Fruit fly (Drosophila melanogaster) whole organism, prepupa: ENCODE data around the gene wts.
A peak's percentile ranks its signal among the peaks of the same experiment; 100 is the strongest.

ENCODE experiments used
- Blimp-1 ChIP-seq: fragments of 200-800 bp; sonication (Bioruptor generic); optimal IDR thresholded peaks from 3 replicates; lab custom pipeline; 2017; ENCODE audit warnings: missing biosample characterization, missing genetic modification characterization, mild to moderate bottlenecking, moderate library complexity, missing genetic modification reagents
- CG10631 ChIP-seq: fragments of 200-800 bp; sonication (Bioruptor generic); optimal IDR thresholded peaks from 2 replicates; lab custom pipeline; 2016; ENCODE audit warnings: missing biosample characterization, missing genetic modification characterization
- CG10669 ChIP-seq: fragments of 200-800 bp; sonication (Bioruptor generic); optimal IDR thresholded peaks from 3 replicates; lab custom pipeline; 2018; ENCODE audit warnings: missing biosample characterization, mild to moderate bottlenecking, missing genetic modification characterization, moderate library complexity
- CG11294 ChIP-seq: fragments of 200-800 bp; sonication (Bioruptor generic); IDR thresholded peaks from 2 replicates; pipeline ENCODE4 v1.3.6; 2022; ENCODE audit warnings: missing biosample characterization, missing genetic modification characterization
- CG11762 ChIP-seq: fragments of 200-800 bp; sonication (Bioruptor generic); optimal IDR thresholded peaks from 3 replicates; lab custom pipeline; 2016; ENCODE audit warnings: missing biosample characterization, missing genetic modification characterization; ENCODE audit not compliant: insufficient read depth
- CG15336 ChIP-seq: fragments of 200-800 bp; sonication (Bioruptor generic); IDR thresholded peaks from 2 replicates; pipeline ENCODE4 v1.3.6; 2022; ENCODE audit warnings: missing biosample characterization, missing genetic modification characterization
- CG1621 ChIP-seq: fragments of 200-800 bp; sonication (Bioruptor generic); optimal IDR thresholded peaks from 3 replicates; lab custom pipeline; 2018; ENCODE audit warnings: missing biosample characterization, mild to moderate bottlenecking, missing genetic modification characterization
- CG16779 ChIP-seq: fragments of 200-800 bp; sonication (Bioruptor generic); optimal IDR thresholded peaks from 3 replicates; lab custom pipeline; 2017; ENCODE audit warnings: missing biosample characterization, mild to moderate bottlenecking, missing genetic modification characterization
- CG3032 ChIP-seq: fragments of 200-800 bp; optimal IDR thresholded peaks from 2 replicates; lab custom pipeline; 2019; ENCODE audit warnings: missing biosample characterization, mild to moderate bottlenecking, missing genetic modification characterization, moderate library complexity
- CG31627 ChIP-seq: fragments of 200-800 bp; sonication (Bioruptor generic); optimal IDR thresholded peaks from 3 replicates; lab custom pipeline; 2016; ENCODE audit warnings: missing biosample characterization, missing genetic modification characterization
- CG32006 ChIP-seq: fragments of 200-800 bp; sonication (Bioruptor generic); optimal IDR thresholded peaks from 3 replicates; lab custom pipeline; 2017; ENCODE audit warnings: missing biosample characterization, mild to moderate bottlenecking, missing genetic modification characterization
- CG34406 ChIP-seq: fragments of 200-800 bp; sonication (Bioruptor generic); optimal IDR thresholded peaks from 3 replicates; lab custom pipeline; 2016; ENCODE audit warnings: missing biosample characterization, missing genetic modification characterization
- CG3919 ChIP-seq: fragments of 200-800 bp; sonication (Bioruptor generic); optimal IDR thresholded peaks from 3 replicates; lab custom pipeline; 2016; ENCODE audit warnings: missing biosample characterization, missing genetic modification characterization
- CG4318 ChIP-seq: fragments of 200-800 bp; sonication (Bioruptor generic); optimal IDR thresholded peaks from 3 replicates; lab custom pipeline; 2017; ENCODE audit warnings: missing biosample characterization, mild to moderate bottlenecking, missing genetic modification characterization
- CG6163 ChIP-seq: fragments of 200-800 bp; sonication (Bioruptor generic); IDR thresholded peaks from 3 replicates; pipeline ENCODE4 v1.3.6; 2022; ENCODE audit warnings: missing biosample characterization, missing genetic modification characterization
- CG6276 ChIP-seq: fragments of 200-800 bp; sonication (Bioruptor generic); optimal IDR thresholded peaks from 2 replicates; lab custom pipeline; 2017; ENCODE audit warnings: missing biosample characterization, mild to moderate bottlenecking, missing genetic modification characterization
- CG6808 ChIP-seq: fragments of 200-800 bp; sonication (Bioruptor generic); optimal IDR thresholded peaks from 3 replicates; lab custom pipeline; 2017; ENCODE audit warnings: missing biosample characterization, missing genetic modification characterization, mild to moderate bottlenecking, moderate library complexity, missing genetic modification reagents
- CG6854 ChIP-seq: fragments of 200-800 bp; sonication (Bioruptor generic); optimal IDR thresholded peaks from 2 replicates; lab custom pipeline; 2017; ENCODE audit warnings: missing biosample characterization, mild to moderate bottlenecking, missing genetic modification characterization
- CG7368 ChIP-seq: fragments of 200-800 bp; sonication (Bioruptor generic); optimal IDR thresholded peaks from 3 replicates; lab custom pipeline; 2016; ENCODE audit warnings: missing biosample characterization, missing genetic modification characterization
- CG8319 ChIP-seq: fragments of 200-800 bp; sonication (Bioruptor generic); optimal IDR thresholded peaks from 3 replicates; lab custom pipeline; 2016; ENCODE audit warnings: missing biosample characterization, missing genetic modification characterization
- CG8632 ChIP-seq: fragments of 200-800 bp; sonication (Bioruptor generic); optimal IDR thresholded peaks from 3 replicates; lab custom pipeline; 2016; ENCODE audit warnings: missing biosample characterization, missing genetic modification characterization
- CG9139 ChIP-seq: fragments of 200-800 bp; sonication (Bioruptor generic); optimal IDR thresholded peaks from 3 replicates; lab custom pipeline; 2017; ENCODE audit warnings: missing biosample characterization, mild to moderate bottlenecking, missing genetic modification characterization
- Eip75B ChIP-seq: fragments of 200-800 bp; sonication (Bioruptor generic); optimal IDR thresholded peaks from 3 replicates; lab custom pipeline; 2016; ENCODE audit warnings: missing biosample characterization, missing genetic modification characterization
- Eip93F ChIP-seq: fragments of 200-800 bp; sonication (Bioruptor generic); optimal IDR thresholded peaks from 2 replicates; lab custom pipeline; 2016; ENCODE audit warnings: missing biosample characterization, mild to moderate bottlenecking, missing genetic modification characterization
- Ets21C ChIP-seq: fragments of 200-800 bp; sonication (Bioruptor generic); optimal IDR thresholded peaks from 3 replicates; lab custom pipeline; 2016; ENCODE audit warnings: missing biosample characterization, missing genetic modification characterization
- Ets96B ChIP-seq: fragments of 200-800 bp; optimal IDR thresholded peaks from 2 replicates; lab custom pipeline; 2019; ENCODE audit warnings: missing biosample characterization, mild to moderate bottlenecking, missing genetic modification characterization, moderate library complexity
- Gug ChIP-seq: fragments of 200-800 bp; sonication (Bioruptor generic); IDR thresholded peaks from 2 replicates; pipeline ENCODE4 v1.3.6; 2022; ENCODE audit warnings: missing biosample characterization, missing genetic modification characterization
- Hr38 ChIP-seq: sonication (Bioruptor generic); optimal IDR thresholded peaks from 2 replicates; lab custom pipeline; 2016; ENCODE audit warnings: missing biosample characterization, missing genetic modification characterization
- Hr39 ChIP-seq: fragments of 200-800 bp; sonication (Bioruptor generic); optimal IDR thresholded peaks from 2 replicates; lab custom pipeline; 2016; ENCODE audit warnings: missing biosample characterization, missing genetic modification characterization
- Lpt ChIP-seq: fragments of 200-800 bp; sonication (Bioruptor generic); optimal IDR thresholded peaks from 3 replicates; lab custom pipeline; 2016; ENCODE audit warnings: missing biosample characterization, missing genetic modification characterization
- Met ChIP-seq: fragments of 200-800 bp; sonication (Bioruptor generic); optimal IDR thresholded peaks from 3 replicates; lab custom pipeline; 2016; ENCODE audit warnings: missing biosample characterization, missing genetic modification characterization
- OdsH ChIP-seq: fragments of 200-800 bp; sonication (Bioruptor generic); optimal IDR thresholded peaks from 3 replicates; lab custom pipeline; 2016; ENCODE audit warnings: missing biosample characterization, missing genetic modification characterization
- Smox ChIP-seq: fragments of 200-800 bp; sonication (Bioruptor generic); optimal IDR thresholded peaks from 3 replicates; lab custom pipeline; 2016; ENCODE audit warnings: missing biosample characterization, missing genetic modification characterization
- Sox102F ChIP-seq: fragments of 200-800 bp; sonication (Bioruptor generic); optimal IDR thresholded peaks from 2 replicates; lab custom pipeline; 2016; ENCODE audit warnings: missing biosample characterization, mild to moderate bottlenecking, missing genetic modification characterization
- Sox14 ChIP-seq: fragments of 200-800 bp; sonication (Bioruptor generic); optimal IDR thresholded peaks from 3 replicates; lab custom pipeline; 2016; ENCODE audit warnings: missing biosample characterization, missing genetic modification characterization
- Sox15 ChIP-seq: fragments of 200-800 bp; sonication (Bioruptor generic); optimal IDR thresholded peaks from 3 replicates; lab custom pipeline; 2016; ENCODE audit warnings: missing biosample characterization, missing genetic modification characterization
- achi ChIP-seq: fragments of 200-800 bp; sonication (Bioruptor generic); optimal IDR thresholded peaks from 3 replicates; lab custom pipeline; 2016; ENCODE audit warnings: missing biosample characterization, missing genetic modification characterization
- acj6 ChIP-seq: fragments of 200-800 bp; sonication (Bioruptor generic); optimal IDR thresholded peaks from 3 replicates; lab custom pipeline; 2016; ENCODE audit warnings: missing biosample characterization, missing genetic modification characterization
- dac ChIP-seq: fragments of 200-800 bp; sonication (Bioruptor generic); optimal IDR thresholded peaks from 2 replicates; lab custom pipeline; 2017; ENCODE audit warnings: missing biosample characterization, mild to moderate bottlenecking, missing genetic modification characterization
- dsx ChIP-seq: fragments of 200-800 bp; optimal IDR thresholded peaks from 3 replicates; lab custom pipeline; 2019; ENCODE audit warnings: missing biosample characterization, mild to moderate bottlenecking, missing genetic modification characterization, moderate library complexity; ENCODE audit not compliant: poor library complexity, severe bottlenecking
- esn ChIP-seq: fragments of 200-800 bp; sonication (Bioruptor generic); optimal IDR thresholded peaks from 2 replicates; lab custom pipeline; 2016; ENCODE audit warnings: missing biosample characterization, mild to moderate bottlenecking, missing genetic modification characterization, moderate library complexity
- fd59A ChIP-seq: fragments of 200-800 bp; sonication (Bioruptor generic); optimal IDR thresholded peaks from 2 replicates; lab custom pipeline; 2017; ENCODE audit warnings: missing biosample characterization, mild to moderate bottlenecking, missing genetic modification characterization, missing genetic modification reagents
- fd85E ChIP-seq: fragments of 200-800 bp; sonication (Bioruptor generic); optimal IDR thresholded peaks from 3 replicates; lab custom pipeline; 2016; ENCODE audit warnings: missing biosample characterization, missing genetic modification characterization
- fkh ChIP-seq: fragments of 200-800 bp; sonication (Bioruptor generic); optimal IDR thresholded peaks from 3 replicates; lab custom pipeline; 2017; ENCODE audit warnings: missing biosample characterization, mild to moderate bottlenecking, missing genetic modification characterization, moderate library complexity
- lz ChIP-seq: fragments of 200-800 bp; sonication (Bioruptor generic); optimal IDR thresholded peaks from 3 replicates; lab custom pipeline; 2016; ENCODE audit warnings: missing biosample characterization, missing genetic modification characterization
- net ChIP-seq: fragments of 200-800 bp; sonication (Bioruptor generic); optimal IDR thresholded peaks from 3 replicates; lab custom pipeline; 2016; ENCODE audit warnings: missing biosample characterization, missing genetic modification characterization
- pdm3 ChIP-seq: fragments of 200-800 bp; sonication (Bioruptor generic); optimal IDR thresholded peaks from 3 replicates; lab custom pipeline; 2016; ENCODE audit warnings: missing biosample characterization, missing genetic modification characterization
- salr ChIP-seq, 2 experiments: fragments of 200-800 bp; sonication (Bioruptor generic); optimal IDR thresholded peaks; 3 replicates each; lab custom pipeline; 2016 to 2018; ENCODE audit warnings: missing biosample characterization in 2 of 2, missing genetic modification characterization in 2 of 2, mild to moderate bottlenecking in 1 of 2
- spab ChIP-seq: fragments of 200-800 bp; sonication (Bioruptor generic); optimal IDR thresholded peaks from 2 replicates; lab custom pipeline; 2017; ENCODE audit warnings: missing biosample characterization, mild to moderate bottlenecking, missing genetic modification characterization, missing genetic modification reagents
- topi ChIP-seq: fragments of 200-800 bp; sonication (Bioruptor generic); optimal IDR thresholded peaks from 3 replicates; lab custom pipeline; 2016; ENCODE audit warnings: missing biosample characterization, missing genetic modification characterization
- vri ChIP-seq: fragments of 200-800 bp; sonication (Bioruptor generic); optimal IDR thresholded peaks from 3 replicates; lab custom pipeline; 2016; ENCODE audit warnings: missing biosample characterization, mild to moderate bottlenecking, missing genetic modification characterization

Gene wts

DNA sequence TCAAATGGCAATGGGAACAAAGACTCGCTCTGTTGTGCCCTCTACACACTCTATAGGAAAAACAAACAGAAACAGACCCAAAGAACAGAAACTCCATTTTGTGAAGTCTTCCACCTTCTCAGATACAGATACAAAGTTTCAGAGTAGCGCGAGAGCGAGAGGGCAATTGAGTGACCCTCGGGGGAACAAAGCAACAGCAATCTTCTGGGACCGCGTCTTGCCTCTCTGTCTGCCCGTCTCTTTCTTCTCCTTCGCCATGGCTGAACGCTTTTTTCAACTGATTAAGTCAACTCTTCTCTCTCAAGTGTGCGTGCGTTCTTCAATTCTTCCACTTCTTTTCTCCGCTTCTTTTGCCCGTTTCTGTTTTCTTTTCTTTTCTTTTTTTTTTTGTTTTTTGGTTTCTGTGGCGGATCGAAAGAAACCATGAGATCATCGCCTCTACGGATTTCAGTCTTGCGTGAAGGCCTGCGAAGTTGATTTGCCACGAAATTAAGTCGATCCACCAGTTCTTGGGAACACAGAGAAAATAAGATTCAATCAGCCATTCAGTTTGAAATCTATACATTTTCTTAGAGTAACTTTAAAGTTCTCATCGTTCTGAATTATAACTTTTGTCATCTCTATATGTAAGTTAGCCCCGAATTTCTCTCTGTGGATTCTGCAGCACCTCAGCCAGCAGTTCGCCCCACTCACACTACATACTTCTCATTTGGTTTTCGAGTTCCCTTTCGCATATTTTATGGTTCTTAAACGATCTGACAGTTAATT, 33.5 kb downstream of the wts start:
- TF ChIP-seq Eip75B (GFP tag; lab: Kevin White, UChicago) (peak; percentile 3), Sox102F (no peak), vri (GFP tag; lab: Kevin White, UChicago) (no peak), acj6 (no peak), net (no peak), fkh (GFP tag; lab: Kevin White, UChicago) (no peak), Eip93F (GFP tag; lab: Kevin White, UChicago) (no peak), Ets96B (tag; lab: Kevin White, UChicago) (peak; percentile 42), topi (GFP tag; lab: Kevin White, UChicago) (peak; percentile 4), Met (GFP tag; lab: Kevin White, UChicago) (no peak), CG16779 (tag; lab: Kevin White, UChicago) (no peak), Lpt (GFP tag; lab: Kevin White, UChicago) (no peak), salr (GFP tag; optimal IDR thresholded peaks at IDR 0.05; lab: Kevin White, UChicago) (no peak), CG1621 (tag; lab: Kevin White, UChicago) (no peak), pdm3 (peak; percentile 7), dsx (GFP tag; lab: Kevin White, UChicago) (peak; percentile 94), CG6854 (GFP tag; lab: Kevin White, UChicago) (no peak), fd59A (GFP tag; lab: Kevin White, UChicago) (no peak), Hr38 (GFP tag; lab: Kevin White, UChicago) (no peak), CG34406 (GFP tag; lab: Kevin White, UChicago) (no peak), Sox15 (no peak), CG32006 (GFP tag; lab: Kevin White, UChicago) (no peak), CG6163 (GFP tag; lab: Robert Waterston, UW) (peak; percentile 47; the same call in 1 of the 3 replicates), CG6276 (GFP tag; lab: Kevin White, UChicago) (no peak), spab (GFP tag; lab: Kevin White, UChicago) (peak; percentile 32), CG3919 (GFP tag; lab: Kevin White, UChicago) (peak; percentile 58), Gug (GFP tag; lab: Robert Waterston, UW) (no peak), Hr39 (GFP tag; lab: Kevin White, UChicago) (no peak), CG3032 (peak; percentile 35), CG15336 (GFP tag; lab: Robert Waterston, UW) (no peak), CG6808 (GFP tag; lab: Kevin White, UChicago) (peak; percentile 32), CG4318 (GFP tag; lab: Kevin White, UChicago) (no peak), CG31627 (GFP tag; lab: Kevin White, UChicago) (no peak), Ets21C (GFP tag; lab: Kevin White, UChicago) (no peak), achi (GFP tag; lab: Kevin White, UChicago) (peak; percentile 43), fd85E (no peak), dac (GFP tag; lab: Kevin White, UChicago) (no peak), CG7368 (GFP tag; lab: Kevin White, UChicago) (peak; percentile 24), OdsH (no peak), CG10669 (GFP tag; lab: Kevin White, UChicago) (peak; percentile 51), CG8319 (peak; percentile 31), esn (GFP tag; lab: Kevin White, UChicago) (peak; percentile 18), CG9139 (GFP tag; lab: Kevin White, UChicago) (no peak), Blimp-1 (GFP tag; lab: Kevin White, UChicago) (no peak), CG11762 (GFP tag; lab: Kevin White, UChicago) (no peak), Sox14 (GFP tag; lab: Kevin White, UChicago) (peak; percentile 78), CG10631 (GFP tag; lab: Kevin White, UChicago) (peak; percentile 47), CG11294 (GFP tag; lab: Robert Waterston, UW) (no peak), Smox (no peak), CG8632 (GFP tag; lab: Kevin White, UChicago) (no peak), lz (GFP tag; lab: Kevin White, UChicago) (no peak)
